Fruit fly (Drosophila melanogaster): ENCODE results near the gene NP15.6.

Gene NP15.6

DNA sequence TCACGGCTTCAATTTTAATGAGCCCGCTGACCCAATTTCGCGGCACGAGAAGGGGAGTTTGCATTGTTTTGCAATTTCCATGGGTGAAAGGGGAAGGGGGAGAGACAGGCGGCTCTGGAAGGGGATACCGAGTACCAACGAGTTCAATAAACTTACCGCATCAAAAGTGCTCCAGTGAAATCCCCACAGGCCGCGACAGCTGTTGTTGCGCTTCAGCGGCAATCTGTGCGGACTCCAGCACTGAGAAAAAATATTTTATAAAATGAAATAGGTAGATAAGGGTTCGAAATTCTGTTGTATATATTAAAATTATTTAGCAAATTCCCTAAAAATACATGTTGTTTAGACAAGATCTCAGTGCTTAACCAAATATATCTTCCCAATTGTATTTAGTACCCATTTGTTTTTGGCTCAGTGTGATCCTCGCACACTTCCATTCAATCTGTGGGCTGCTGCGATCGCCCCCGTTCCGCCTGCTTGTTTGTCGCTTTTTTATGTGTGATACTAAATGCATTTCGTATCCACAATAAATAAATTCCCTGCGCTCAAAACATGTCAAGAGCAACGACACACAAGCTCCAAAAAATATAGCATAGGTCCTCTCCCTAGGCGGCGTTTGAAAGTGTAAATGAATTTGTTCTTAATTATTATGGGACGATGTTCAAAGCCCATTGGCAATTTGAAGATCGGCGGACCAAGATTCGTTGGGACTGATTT is 31.5 kb upstream of the NP15.6 start (continued):
- peak; percentile 12 for TF ChIP-seq CG7271 (tag; optimal IDR thresholded peaks at IDR 0.05)
- peak; percentile 63 for TF ChIP-seq lilli (GFP tag; optimal IDR thresholded peaks at IDR 0.05)
- TF ChIP-seq NC2β (GFP tag; optimal IDR thresholded peaks at IDR 0.05) = peak; percentile 33
- TF ChIP-seq CG32772 (GFP tag; IDR thresholded peaks at IDR 0.05) = peak; percentile 84
- TF ChIP-seq CG43689 (GFP tag; IDR thresholded peaks at IDR 0.05) = peak; percentile 56
- TF ChIP-seq CoRest (tag; optimal IDR thresholded peaks at IDR 0.05) = peak; percentile 81
- peak; percentile 54 for TF ChIP-seq ro (GFP tag; IDR thresholded peaks at IDR 0.05)
- TF ChIP-seq CG31224 (GFP tag; IDR thresholded peaks at IDR 0.05) = peak; percentile 34; the same call in 1 of the 2 replicates
- peak; percentile 28 for TF ChIP-seq Side (GFP tag; optimal IDR thresholded peaks at IDR 0.05)
- TF ChIP-seq Tbp (GFP tag; optimal IDR thresholded peaks at IDR 0.05) = no peak
- TF ChIP-seq CG11085 (GFP tag; IDR thresholded peaks at IDR 0.05) = no peak
- peak; percentile 54 for TF ChIP-seq CG6813 (GFP tag; optimal IDR thresholded peaks at IDR 0.05)
- TF ChIP-seq CHES-1-like (GFP tag; optimal IDR thresholded peaks at IDR 0.05) = no peak
- no peak for TF ChIP-seq Dip3 (GFP tag; optimal IDR thresholded peaks at IDR 0.05)
- TF ChIP-seq HLHmδ (GFP tag; optimal IDR thresholded peaks at IDR 0.05) = no peak
- peak; percentile 91 for TF ChIP-seq dmrt99B (tag; optimal IDR thresholded peaks at IDR 0.05)
- peak; percentile 76 for TF ChIP-seq ttk (GFP tag; IDR thresholded peaks at IDR 0.05)
- peak; percentile 53 for TF ChIP-seq CG16815 (GFP tag; optimal IDR thresholded peaks at IDR 0.05)
- TF ChIP-seq bigmax (GFP tag; optimal IDR thresholded peaks at IDR 0.05) = no peak
- no peak for TF ChIP-seq CG11247 (GFP tag; IDR thresholded peaks at IDR 0.05)
- peak; percentile 86 for TF ChIP-seq CG6689 (GFP tag; IDR thresholded peaks at IDR 0.05)
- no peak for TF ChIP-seq CG7372 (GFP tag; IDR thresholded peaks at IDR 0.05)
- TF ChIP-seq CG31388 (GFP tag; optimal IDR thresholded peaks at IDR 0.05) = peak; percentile 56
- no peak for TF ChIP-seq nerfin-2 (GFP tag; IDR thresholded peaks at IDR 0.05; ENCODE audit: partially characterized antibody)
- TF ChIP-seq Optix (GFP tag; IDR thresholded peaks at IDR 0.05) = peak; percentile 69; the same call in 2 of the 3 replicates
- TF ChIP-seq CG6175 (GFP tag; IDR thresholded peaks at IDR 0.05) = 0 out of 3 replicates have a peak, but pooled peaks have one; percentile 13
- TF ChIP-seq run (tag; optimal IDR thresholded peaks at IDR 0.05) = peak; percentile 64
- TF ChIP-seq lbe (GFP tag; optimal IDR thresholded peaks at IDR 0.05) = peak; percentile 72
- peak; percentile 73; the same call in 1 of the 3 replicates for TF ChIP-seq so (GFP tag; IDR thresholded peaks at IDR 0.05)
- peak; percentile 76 for TF ChIP-seq croc (GFP tag; conservative IDR thresholded peaks at IDR 0.05)
- TF ChIP-seq CG16863 (GFP tag; optimal IDR thresholded peaks at IDR 0.05) = peak; percentile 68
- no peak for TF ChIP-seq CG13624 (GFP tag; optimal IDR thresholded peaks at IDR 0.05)
- no peak for TF ChIP-seq CG14965 (GFP tag; optimal IDR thresholded peaks at IDR 0.05; ENCODE audit: borderline replicate concordance)
- TF ChIP-seq zen (tag; optimal IDR thresholded peaks at IDR 0.05) = peak; percentile 65
- TF ChIP-seq Mad (GFP tag; optimal IDR thresholded peaks at IDR 0.05) = peak; percentile 61
- peak; percentile 49 for TF ChIP-seq Mes4 (GFP tag; optimal IDR thresholded peaks at IDR 0.05)
- TF ChIP-seq CG17612 (GFP tag; IDR thresholded peaks at IDR 0.05) = 0 out of 2 replicates have a peak, but pooled peaks have one; percentile 27
- peak; percentile 68 for TF ChIP-seq Awh (GFP tag; IDR thresholded peaks at IDR 0.05)
- TF ChIP-seq prd (optimal IDR thresholded peaks at IDR 0.05) = no peak
- peak; percentile 88 for TF ChIP-seq prd (GFP tag; IDR thresholded peaks at IDR 0.05)
- peak; percentile 17 for TF ChIP-seq ac (GFP tag; optimal IDR thresholded peaks at IDR 0.05)
- peak in 1 of 2 experiments; percentile 73 for TF ChIP-seq Eip74EF (GFP tag; optimal IDR thresholded peaks at IDR 0.05)
- TF ChIP-seq Atf6 (GFP tag; IDR thresholded peaks at IDR 0.05) = peak; percentile 54; the same call in 1 of the 2 replicates
- TF ChIP-seq pho (GFP tag; optimal IDR thresholded peaks at IDR 0.05) = no peak
- peak; percentile 22 for TF ChIP-seq psq (GFP tag; optimal IDR thresholded peaks at IDR 0.05)
- TF ChIP-seq CG12236 (GFP tag; optimal IDR thresholded peaks at IDR 0.05) = peak; percentile 44
- peak; percentile 29; the same call in 1 of the 2 replicates for TF ChIP-seq MBD-R2 (GFP tag; IDR thresholded peaks at IDR 0.05)
- no peak for TF ChIP-seq CG7963 (GFP tag; IDR thresholded peaks at IDR 0.05; ENCODE audit: partially characterized antibody)
- no peak for TF ChIP-seq CG3995 (GFP tag; optimal IDR thresholded peaks at IDR 0.05)
- peak; percentile 82; the same call in 2 of the 3 replicates for TF ChIP-seq CG2199 (GFP tag; IDR thresholded peaks at IDR 0.05)

Data from whole organism, embryonic.